Worm (Caenorhabditis elegans) whole organism, L4/young adult: ENCODE measurements around the gene srh-21.

Experiments
- dao-5 ChIP-seq: sonication (generic microtip); optimal IDR thresholded peaks from 2 replicates; lab custom pipeline; 2016; ENCODE audit warnings: missing genotype, missing genetic modification characterization, moderate library complexity, missing compliant biosample characterization
- him-1 ChIP-seq: sonication (generic microtip); optimal IDR thresholded peaks from 2 replicates; lab custom pipeline; 2016; ENCODE audit warnings: missing genotype, missing genetic modification reagents, missing genetic modification characterization, missing compliant biosample characterization

DNA sequence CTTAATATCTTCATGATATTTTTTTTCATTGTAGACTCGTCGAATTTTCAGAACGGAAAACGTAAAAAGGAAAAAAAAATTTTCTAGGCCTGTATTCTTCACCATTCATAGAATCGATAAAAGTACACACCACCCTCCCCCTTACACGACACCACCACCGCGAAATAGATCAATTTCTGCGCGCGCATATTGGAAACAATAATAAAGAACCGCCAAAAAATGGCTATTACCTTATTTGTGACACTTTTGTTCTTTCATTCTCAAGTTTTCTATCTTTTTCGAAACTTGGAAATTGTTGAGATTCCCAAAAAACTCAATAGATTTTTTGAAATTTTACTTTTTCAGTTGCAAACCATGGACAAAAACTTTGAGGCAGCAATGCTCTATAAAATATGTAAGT lies 48.7 kb downstream of the srh-21 start, which contains the start of gene F26G5.1:
- no peak for TF ChIP-seq dao-5 (tag; lab: Kevin White, UChicago)
- no peak for TF ChIP-seq him-1
